Fruit fly (Drosophila melanogaster) whole organism, adult: ENCODE results near the gene Cul5.

Experiments used
- CG1620 ChIP-seq: fragments of 200-800 bp; sonication (Bioruptor generic); optimal IDR thresholded peaks from 2 replicates; lab custom pipeline; 2016; ENCODE audit warnings: missing biosample characterization, missing genetic modification characterization
- CG5204 ChIP-seq: fragments of 200-800 bp; sonication (Bioruptor generic); optimal IDR thresholded peaks from 2 replicates; lab custom pipeline; 2016; ENCODE audit warnings: missing biosample characterization, missing genetic modification characterization
- CG7101 ChIP-seq: fragments of 200-800 bp; sonication (Bioruptor generic); optimal IDR thresholded peaks from 2 replicates; lab custom pipeline; 2018; ENCODE audit warnings: missing biosample characterization, mild to moderate bottlenecking, missing genetic modification characterization, moderate library complexity
- Clk ChIP-seq: fragments of 200-800 bp; sonication (Bioruptor generic); optimal IDR thresholded peaks from 2 replicates; lab custom pipeline; 2017; ENCODE audit warnings: missing biosample characterization, missing genetic modification characterization
- Crg-1 ChIP-seq: fragments of 200-800 bp; sonication (Bioruptor generic); optimal IDR thresholded peaks from 2 replicates; lab custom pipeline; 2016; ENCODE audit warnings: missing biosample characterization, missing genetic modification characterization
- cnc ChIP-seq, 2 experiments: fragments of >200 bp; optimal IDR thresholded peaks; 2 replicates each; lab custom pipeline; 2017
- kay ChIP-seq: fragments of 200-800 bp; sonication (Bioruptor generic); peaks from one replicate; lab custom pipeline; 2016; ENCODE audit warnings: missing biosample characterization, missing genetic modification characterization, borderline replicate concordance
- ovo ChIP-seq: fragments of 200-800 bp; sonication (Bioruptor generic); optimal IDR thresholded peaks from 2 replicates; lab custom pipeline; 2016; ENCODE audit warnings: missing biosample characterization, missing genetic modification characterization
- toe ChIP-seq: fragments of 200-800 bp; sonication (Bioruptor generic); optimal IDR thresholded peaks from 2 replicates; lab custom pipeline; 2016; ENCODE audit warnings: missing biosample characterization, missing genetic modification characterization

- no peak for TF ChIP-seq cnc (optimal IDR thresholded peaks at IDR 0.05; lab: Kevin White, UChicago)
- TF ChIP-seq Clk = no peak
- TF ChIP-seq kay (GFP tag; lab: Kevin White, UChicago) = no peak
- TF ChIP-seq Crg-1 = no peak
- no peak for TF ChIP-seq CG1620 (GFP tag; lab: Kevin White, UChicago)
- no peak for TF ChIP-seq toe (GFP tag; lab: Kevin White, UChicago)
- no peak for TF ChIP-seq ovo (GFP tag; lab: Kevin White, UChicago)
- TF ChIP-seq CG7101 = no peak
- TF ChIP-seq CG5204 (GFP tag; lab: Kevin White, UChicago) = no peak
These were observed 12.0 kb downstream of the Cul5 start, which contains the start of gene CG11841 for dm6 chr3R:29050756-29051155.
